Worm (Caenorhabditis elegans) whole organism, L3 larva: Measurements from ENCODE around the gene taf-11.3.

Experiments
- aly-2 ChIP-seq: fragments of 150-350 bp; optimal IDR thresholded peaks from 2 replicates; lab custom pipeline; 2014; ENCODE audit warnings: missing biosample characterization, missing genetic modification characterization
- ama-1 ChIP-seq: fragments of 150-350 bp; optimal IDR thresholded peaks from 2 replicates; lab custom pipeline; 2018
- ceh-16 ChIP-seq: sonication (generic microtip); optimal IDR thresholded peaks from 2 replicates; lab custom pipeline; 2017; ENCODE audit warnings: missing biosample characterization, missing genetic modification characterization
- ceh-28 ChIP-seq: fragments of 150-350 bp; optimal IDR thresholded peaks from 2 replicates; lab custom pipeline; 2014; ENCODE audit warnings: missing biosample characterization, missing genetic modification reagents, missing genetic modification characterization
- ceh-82 ChIP-seq: fragments of 150-350 bp; optimal IDR thresholded peaks from 2 replicates; lab custom pipeline; 2014; ENCODE audit warnings: missing biosample characterization, missing genetic modification characterization
- egl-27 ChIP-seq: sonication (generic microtip); optimal IDR thresholded peaks from 4 replicates; lab custom pipeline; 2017; ENCODE audit warnings: missing biosample characterization, missing genetic modification reagents, missing genetic modification characterization
- egl-5 ChIP-seq: fragments of 150-350 bp; optimal IDR thresholded peaks from 2 replicates; lab custom pipeline; 2017; ENCODE audit warnings: missing biosample characterization, missing genetic modification reagents, missing genetic modification characterization, inconsistent platforms
- elt-1 ChIP-seq: fragments of 150-350 bp; optimal IDR thresholded peaks from 2 replicates; lab custom pipeline; 2014; ENCODE audit warnings: missing biosample characterization, missing genetic modification characterization
- elt-2 ChIP-seq: sonication (generic microtip); optimal IDR thresholded peaks from 2 replicates; lab custom pipeline; 2016; ENCODE audit warnings: missing genetic modification reagents, mild to moderate bottlenecking, missing genetic modification characterization, missing compliant biosample characterization
- fkh-10 ChIP-seq: sonication (generic microtip); optimal IDR thresholded peaks from 2 replicates; lab custom pipeline; 2017; ENCODE audit warnings: missing biosample characterization, missing genetic modification reagents, missing genetic modification characterization
- fkh-2 ChIP-seq: fragments of 150-350 bp; optimal IDR thresholded peaks from 2 replicates; lab custom pipeline; 2014; ENCODE audit warnings: missing biosample characterization, missing genetic modification reagents, missing genetic modification characterization
- hmg-11 ChIP-seq: sonication (generic microtip); optimal IDR thresholded peaks from 2 replicates; lab custom pipeline; 2016; ENCODE audit warnings: missing genetic modification characterization, missing compliant biosample characterization
- jun-1 ChIP-seq: fragments of 150-350 bp; optimal IDR thresholded peaks from 2 replicates; lab custom pipeline; 2014; ENCODE audit warnings: missing biosample characterization, missing genetic modification reagents, missing genetic modification characterization
- lin-15B ChIP-seq: fragments of 150-350 bp; optimal IDR thresholded peaks from 2 replicates; lab custom pipeline; 2014; ENCODE audit warnings: missing biosample characterization, missing genetic modification characterization
- lin-39 ChIP-seq: fragments of 150-350 bp; optimal IDR thresholded peaks from 2 replicates; lab custom pipeline; 2018; ENCODE audit warnings: missing biosample characterization, missing genetic modification reagents, missing genetic modification characterization
- lsy-12 ChIP-seq: sonication (generic microtip); optimal IDR thresholded peaks from 2 replicates; lab custom pipeline; 2016; ENCODE audit warnings: mild to moderate bottlenecking, missing genetic modification characterization, missing compliant biosample characterization
- nfya-1 ChIP-seq: sonication (generic microtip); optimal IDR thresholded peaks from 2 replicates; lab custom pipeline; 2017; ENCODE audit warnings: missing genetic modification characterization, mild to moderate bottlenecking, missing compliant biosample characterization, antibody characterized with exemption, moderate library complexity; ENCODE audit not compliant: insufficient read depth
- nhr-11 ChIP-seq: fragments of 150-350 bp; optimal IDR thresholded peaks from 2 replicates; lab custom pipeline; 2014; ENCODE audit warnings: missing biosample characterization, missing genetic modification characterization
- nhr-12 ChIP-seq: fragments of 150-350 bp; optimal IDR thresholded peaks from 2 replicates; lab custom pipeline; 2014; ENCODE audit warnings: missing biosample characterization, missing genetic modification characterization
- nhr-23 ChIP-seq: fragments of 150-350 bp; optimal IDR thresholded peaks from 2 replicates; lab custom pipeline; 2014; ENCODE audit warnings: missing biosample characterization, missing genetic modification reagents, missing genetic modification characterization
- nhr-237 ChIP-seq: fragments of 150-350 bp; optimal IDR thresholded peaks from 2 replicates; lab custom pipeline; 2014; ENCODE audit warnings: missing biosample characterization, missing genetic modification characterization
- nhr-25 ChIP-seq: sonication (generic microtip); optimal IDR thresholded peaks from 2 replicates; lab custom pipeline; 2017; ENCODE audit warnings: missing biosample characterization, missing genetic modification characterization
- nhr-43 ChIP-seq: sonication (generic microtip); optimal IDR thresholded peaks from 2 replicates; lab custom pipeline; 2016; ENCODE audit warnings: mild to moderate bottlenecking, missing genetic modification characterization, missing compliant biosample characterization; ENCODE audit not compliant: poor library complexity, severe bottlenecking
- nhr-67 ChIP-seq: fragments of 150-350 bp; optimal IDR thresholded peaks from 2 replicates; lab custom pipeline; 2014; ENCODE audit warnings: missing biosample characterization, missing genetic modification characterization
- nhr-76 ChIP-seq: fragments of 150-350 bp; sonication (generic microtip); optimal IDR thresholded peaks from 5 replicates; lab custom pipeline; 2014; ENCODE audit warnings: missing biosample characterization, missing genetic modification characterization
- nhr-77 ChIP-seq: fragments of 150-350 bp; optimal IDR thresholded peaks from 2 replicates; lab custom pipeline; 2014; ENCODE audit warnings: missing biosample characterization, missing genetic modification characterization
- pha-4 ChIP-seq: fragments of 150-350 bp; optimal IDR thresholded peaks from 2 replicates; lab custom pipeline; 2014; ENCODE audit warnings: missing biosample characterization, missing genetic modification reagents, missing genetic modification characterization
- pqm-1 ChIP-seq: fragments of 150-350 bp; optimal IDR thresholded peaks from 2 replicates; lab custom pipeline; 2017; ENCODE audit warnings: missing biosample characterization, missing genetic modification characterization, inconsistent platforms
- skn-1 ChIP-seq: fragments of 150-350 bp; optimal IDR thresholded peaks from 2 replicates; lab custom pipeline; 2014; ENCODE audit warnings: missing biosample characterization, missing genetic modification characterization
- snpc-4 ChIP-seq: fragments of 150-350 bp; optimal IDR thresholded peaks from 2 replicates; lab custom pipeline; 2014; ENCODE audit warnings: missing biosample characterization, missing genetic modification characterization
- unc-39 ChIP-seq: sonication (generic microtip); optimal IDR thresholded peaks from 4 replicates; lab custom pipeline; 2017; ENCODE audit warnings: missing biosample characterization, missing genetic modification characterization
- unc-62 ChIP-seq: fragments of 150-350 bp; sonication (generic microtip); optimal IDR thresholded peaks from 4 replicates; lab custom pipeline; 2014; ENCODE audit warnings: missing biosample characterization, missing genetic modification reagents, missing genetic modification characterization
- zag-1 ChIP-seq: fragments of 150-350 bp; optimal IDR thresholded peaks from 2 replicates; lab custom pipeline; 2014; ENCODE audit warnings: missing biosample characterization, missing genetic modification characterization
- ztf-11 ChIP-seq: fragments of 150-350 bp; optimal IDR thresholded peaks from 2 replicates; lab custom pipeline; 2014; ENCODE audit warnings: missing biosample characterization, missing genetic modification characterization

Gene taf-11.3

ce11 chrIII:10481988-10482387 lies 23.1 kb downstream of the taf-11.3 start, which contains the start of gene D2045.8:
Gene D2045.8, plus strand, starts transcription at chrIII:10482288.
- TF ChIP-seq ceh-82 (tag; lab: Kevin White, UChicago) (no peak), elt-2 (tag; lab: Kevin White, UChicago) (peak; percentile 36), fkh-10 (GFP tag; lab: Kevin White, UChicago) (no peak), unc-62 (no peak), skn-1 (tag; lab: Kevin White, UChicago) (peak; percentile 26), snpc-4 (no peak), fkh-2 (tag; lab: Kevin White, UChicago) (no peak), pqm-1 (tag; lab: Kevin White, UChicago) (peak; percentile 14)
- TF ChIP-seq, all 47 proteins: peak for 3

ce11 chrIII:10481497-10481896 lies 23.6 kb downstream of the taf-11.3 start:
- TF ChIP-seq nhr-67 (tag; lab: Kevin White, UChicago) (no peak), pqm-1 (tag; lab: Kevin White, UChicago) (peak; percentile 8), aly-2 (no peak), lin-39 (no peak), ztf-11 (tag; lab: Kevin White, UChicago) (no peak), elt-2 (tag; lab: Kevin White, UChicago) (peak; percentile 61), pha-4 (tag; lab: Kevin White, UChicago) (peak; percentile 30), nhr-11 (no peak)
- TF ChIP-seq, all 47 proteins: peak for 3

ce11 chrIII:10479180-10479579 lies 25.9 kb downstream of the taf-11.3 start, which contains the start of gene D2045.7:
Gene D2045.7, plus strand, starts transcription at chrIII:10479480.
- TF ChIP-seq zag-1 (tag; lab: Kevin White, UChicago), result no peak
- no peak for TF ChIP-seq ztf-11 (tag; lab: Kevin White, UChicago)
- TF ChIP-seq nhr-43 (tag; lab: Kevin White, UChicago), result no peak
- no peak for TF ChIP-seq elt-1
- no peak for TF ChIP-seq aly-2
- TF ChIP-seq ceh-28 (tag; lab: Kevin White, UChicago), result no peak
- TF ChIP-seq nhr-23, result no peak
- no peak for TF ChIP-seq nhr-237 (tag; lab: Kevin White, UChicago)
- no peak for TF ChIP-seq fkh-10 (GFP tag; lab: Kevin White, UChicago)

ce11 chrIII:10474945-10475344 lies 30.1 kb downstream of the taf-11.3 start, which contains the start of gene D2045.9:
Gene D2045.9, plus strand, starts transcription at chrIII:10475245.
- TF ChIP-seq ceh-16 (tag; lab: Kevin White, UChicago) (no peak), egl-27 (tag; lab: Kevin White, UChicago) (no peak), unc-39 (no peak), lin-15B (no peak), nhr-25 (no peak), pha-4 (tag; lab: Kevin White, UChicago) (no peak), lsy-12 (tag; lab: Kevin White, UChicago) (no peak), fkh-2 (tag; lab: Kevin White, UChicago) (no peak), nhr-76 (no peak), nhr-23 (no peak), jun-1 (no peak), ama-1 (lab: Kevin White, UChicago) (no peak), aly-2 (no peak), nhr-77 (tag; lab: Kevin White, UChicago) (no peak)

- TF ChIP-seq nhr-12 (tag; lab: Kevin White, UChicago) (no peak), egl-5 (peak; percentile 80), nhr-23 (no peak), skn-1 (tag; lab: Kevin White, UChicago) (peak; percentile 94), lin-15B (peak; percentile 23), hmg-11 (no peak), pha-4 (tag; lab: Kevin White, UChicago) (peak; percentile 1), nfya-1 (tag; lab: Kevin White, UChicago) (peak; percentile 25), nhr-237 (tag; lab: Kevin White, UChicago) (no peak)
Observed at ce11 chrIII:10470927-10471326, 34.1 kb downstream of the taf-11.3 start, which contains the start of gene cul-1. Gene cul-1, plus strand, starts transcription at chrIII:10471237.
